Fruit fly (Drosophila melanogaster) whole organism, embryonic: ENCODE measurements around the gene sage.

ENCODE experiments used
- Abd-B ChIP-seq: fragments of 200-800 bp; sonication (Bioruptor generic); optimal IDR thresholded peaks from 2 replicates; lab custom pipeline; 2018; ENCODE audit warnings: missing biosample characterization, mild to moderate bottlenecking, missing genetic modification characterization, moderate library complexity
- Atf6 ChIP-seq: fragments of 200-800 bp; sonication (Bioruptor generic); IDR thresholded peaks from 2 replicates; pipeline ENCODE4 v1.3.6; 2022; ENCODE audit warnings: missing biosample characterization, missing genetic modification characterization
- BEAF-32 ChIP-seq: fragments of 200-800 bp; sonication (Bioruptor generic); optimal IDR thresholded peaks from 3 replicates; lab custom pipeline; 2017; ENCODE audit warnings: missing biosample characterization, missing genetic modification characterization, mild to moderate bottlenecking, moderate library complexity, missing genetic modification reagents
- CG11504 ChIP-seq: fragments of 200-800 bp; sonication (Bioruptor generic); optimal IDR thresholded peaks from 3 replicates; lab custom pipeline; 2019; ENCODE audit warnings: missing biosample characterization, mild to moderate bottlenecking, missing genetic modification characterization, moderate library complexity
- CG12155 ChIP-seq: fragments of 200-800 bp; sonication (Bioruptor generic); optimal IDR thresholded peaks from 3 replicates; lab custom pipeline; 2016; ENCODE audit warnings: missing biosample characterization, missing genetic modification characterization
- CG12299 ChIP-seq: fragments of 200-800 bp; sonication (Bioruptor generic); optimal IDR thresholded peaks from 2 replicates; lab custom pipeline; 2018; ENCODE audit warnings: missing biosample characterization, mild to moderate bottlenecking, missing genetic modification characterization
- CG12744 ChIP-seq: fragments of 200-800 bp; sonication (Bioruptor generic); optimal IDR thresholded peaks from 2 replicates; lab custom pipeline; 2016; ENCODE audit warnings: missing biosample characterization, missing genetic modification characterization
- CG13287 ChIP-seq: fragments of 200-800 bp; sonication (Bioruptor generic); IDR thresholded peaks from 2 replicates; pipeline ENCODE4 v1.3.6; 2022; ENCODE audit warnings: missing biosample characterization, missing genetic modification characterization; ENCODE audit not compliant: partially characterized antibody
- CG13894 ChIP-seq: fragments of 200-800 bp; sonication (Bioruptor generic); optimal IDR thresholded peaks from 3 replicates; lab custom pipeline; 2018; ENCODE audit warnings: missing biosample characterization, mild to moderate bottlenecking, missing genetic modification characterization, moderate library complexity
- CG14050 ChIP-seq: fragments of 200-800 bp; sonication (Bioruptor generic); IDR thresholded peaks from 3 replicates; pipeline ENCODE4 v1.3.6; 2022; ENCODE audit warnings: missing biosample characterization, missing genetic modification characterization
- CG14860 ChIP-seq: fragments of 200-800 bp; sonication (Bioruptor generic); IDR thresholded peaks from 3 replicates; pipeline ENCODE4 v1.3.6; 2022; ENCODE audit warnings: missing biosample characterization, missing genetic modification characterization; ENCODE audit not compliant: partially characterized antibody
- CG15011 ChIP-seq: fragments of 200-800 bp; sonication (Bioruptor generic); optimal IDR thresholded peaks from 3 replicates; lab custom pipeline; 2018; ENCODE audit warnings: missing biosample characterization, mild to moderate bottlenecking, missing genetic modification characterization
- CG15514 ChIP-seq: fragments of 200-800 bp; sonication (Bioruptor generic); optimal IDR thresholded peaks from 3 replicates; lab custom pipeline; 2017; ENCODE audit warnings: missing biosample characterization, missing genetic modification characterization, mild to moderate bottlenecking, moderate library complexity, missing genetic modification reagents
- CG1647 ChIP-seq: fragments of 200-800 bp; sonication (Bioruptor generic); optimal IDR thresholded peaks from 3 replicates; lab custom pipeline; 2016; ENCODE audit warnings: missing biosample characterization, missing genetic modification characterization
- CG16815 ChIP-seq: fragments of 200-800 bp; sonication (Bioruptor generic); optimal IDR thresholded peaks from 3 replicates; lab custom pipeline; 2017; ENCODE audit warnings: missing biosample characterization, mild to moderate bottlenecking, missing genetic modification characterization
- CG17568 ChIP-seq: fragments of 200-800 bp; sonication (Bioruptor generic); optimal IDR thresholded peaks from 2 replicates; lab custom pipeline; 2018; ENCODE audit warnings: missing biosample characterization, mild to moderate bottlenecking, missing genetic modification characterization, moderate library complexity
- CG31224 ChIP-seq: fragments of 200-800 bp; sonication (Bioruptor generic); IDR thresholded peaks from 2 replicates; pipeline ENCODE4 v1.3.6; 2022; ENCODE audit warnings: missing biosample characterization, missing genetic modification characterization
- CG31388 ChIP-seq: fragments of 200-800 bp; sonication (Bioruptor generic); optimal IDR thresholded peaks from 2 replicates; lab custom pipeline; 2016; ENCODE audit warnings: missing biosample characterization, missing genetic modification characterization
- CG3407 ChIP-seq: fragments of 200-800 bp; sonication (Bioruptor generic); optimal IDR thresholded peaks from 2 replicates; lab custom pipeline; 2018; ENCODE audit warnings: missing biosample characterization, mild to moderate bottlenecking, missing genetic modification characterization
- CG9215 ChIP-seq: fragments of 200-800 bp; sonication (Bioruptor generic); IDR thresholded peaks from 2 replicates; pipeline ENCODE4 v1.3.6; 2022; ENCODE audit warnings: missing biosample characterization, missing genetic modification characterization
- CrebB ChIP-seq: fragments of 200-800 bp; sonication (Bioruptor generic); optimal IDR thresholded peaks from 3 replicates; lab custom pipeline; 2018; ENCODE audit warnings: missing biosample characterization, mild to moderate bottlenecking, missing genetic modification characterization
- Dip2 ChIP-seq: fragments of 200-800 bp; sonication (Bioruptor generic); IDR thresholded peaks from 2 replicates; pipeline ENCODE4 v1.3.6; 2022; ENCODE audit warnings: missing biosample characterization, missing genetic modification characterization
- Doc2 ChIP-seq: fragments of 200-800 bp; sonication (Bioruptor generic); IDR thresholded peaks from 2 replicates; pipeline ENCODE4 v1.3.6; 2022; ENCODE audit warnings: missing biosample characterization, missing genetic modification characterization
- Eip74EF ChIP-seq, 2 experiments: fragments of 200-800 bp in 1 of 2; fragments of >200 bp in 1 of 2; sonication (Bioruptor generic) in 1 of 2; optimal IDR thresholded peaks; 2 replicates each; lab custom pipeline; 2017 to 2019; ENCODE audit warnings: missing biosample characterization in 2 of 2, missing genetic modification characterization in 2 of 2, mild to moderate bottlenecking in 1 of 2, moderate library complexity in 1 of 2
- Gsc ChIP-seq: fragments of 200-800 bp; sonication (Bioruptor generic); IDR thresholded peaks from 2 replicates; pipeline ENCODE4 v1.3.6; 2022; ENCODE audit warnings: missing biosample characterization, missing genetic modification characterization
- Lim3 ChIP-seq: fragments of 200-800 bp; sonication (Bioruptor generic); IDR thresholded peaks from 2 replicates; pipeline ENCODE4 v1.3.6; 2022; ENCODE audit warnings: missing biosample characterization, missing genetic modification characterization
- NFAT ChIP-seq: fragments of 200-800 bp; sonication (Bioruptor generic); IDR thresholded peaks from 2 replicates; pipeline ENCODE4 v1.3.6; 2022; ENCODE audit warnings: missing biosample characterization, missing genetic modification characterization
- Taf1 ChIP-seq: fragments of 200-800 bp; sonication (Bioruptor generic); IDR thresholded peaks from 2 replicates; pipeline ENCODE4 v1.3.6; 2022; ENCODE audit warnings: missing biosample characterization, missing genetic modification characterization
- aop ChIP-seq: fragments of 200-800 bp; sonication (Bioruptor generic); IDR thresholded peaks from 2 replicates; pipeline ENCODE4 v1.3.6; 2022; ENCODE audit warnings: missing biosample characterization, missing genetic modification characterization
- chif ChIP-seq, 2 experiments: fragments of 200-800 bp; sonication (Bioruptor generic); optimal IDR thresholded peaks; 3 replicates each; lab custom pipeline; 2016; ENCODE audit warnings: missing biosample characterization in 2 of 2, missing genetic modification characterization in 2 of 2
- dimm ChIP-seq: fragments of 200-800 bp; sonication (Bioruptor generic); IDR thresholded peaks from 2 replicates; pipeline ENCODE4 v1.3.6; 2022; ENCODE audit warnings: missing biosample characterization, missing genetic modification characterization
- disco-r ChIP-seq: fragments of 200-800 bp; sonication (Bioruptor generic); optimal IDR thresholded peaks from 2 replicates; lab custom pipeline; 2016; ENCODE audit warnings: missing biosample characterization, missing genetic modification characterization
- fd3F ChIP-seq: fragments of 200-800 bp; sonication (Bioruptor generic); optimal IDR thresholded peaks from 2 replicates; lab custom pipeline; 2018; ENCODE audit warnings: missing biosample characterization, mild to moderate bottlenecking, missing genetic modification characterization, moderate library complexity
- ftz-f1 ChIP-seq: fragments of 200-800 bp; sonication (Bioruptor generic); optimal IDR thresholded peaks from 2 replicates; lab custom pipeline; 2016; ENCODE audit warnings: missing biosample characterization, missing genetic modification characterization
- fu2 ChIP-seq: fragments of 200-800 bp; sonication (Bioruptor generic); optimal IDR thresholded peaks from 2 replicates; lab custom pipeline; 2016; ENCODE audit warnings: missing biosample characterization, missing genetic modification characterization
- gsb-n ChIP-seq: fragments of 200-800 bp; sonication (Bioruptor generic); optimal IDR thresholded peaks from 3 replicates; lab custom pipeline; 2018; ENCODE audit warnings: missing biosample characterization, mild to moderate bottlenecking, missing genetic modification characterization
- lilli ChIP-seq: fragments of 200-800 bp; sonication (Bioruptor generic); optimal IDR thresholded peaks from 3 replicates; lab custom pipeline; 2016; ENCODE audit warnings: missing biosample characterization, missing genetic modification characterization
- lola ChIP-seq, 3 experiments: fragments of >200 bp in 2 of 3; fragments of 200-800 bp in 1 of 3; sonication (Bioruptor generic) in 1 of 3; optimal IDR thresholded peaks; 2 replicates each; lab custom pipeline; 2017 to 2019; ENCODE audit warnings: missing biosample characterization in 3 of 3, missing genetic modification characterization in 3 of 3, mild to moderate bottlenecking in 1 of 3, moderate library complexity in 1 of 3
- nau ChIP-seq: fragments of 200-800 bp; sonication (Bioruptor generic); optimal IDR thresholded peaks from 3 replicates; lab custom pipeline; 2017; ENCODE audit warnings: missing biosample characterization, mild to moderate bottlenecking, missing genetic modification characterization, missing genetic modification reagents
- nom ChIP-seq: fragments of 200-800 bp; sonication (Bioruptor generic); optimal IDR thresholded peaks from 2 replicates; lab custom pipeline; 2017; ENCODE audit warnings: missing biosample characterization, missing genetic modification characterization, mild to moderate bottlenecking, moderate library complexity, missing genetic modification reagents
- onecut ChIP-seq: fragments of 200-800 bp; sonication (Bioruptor generic); IDR thresholded peaks from 2 replicates; pipeline ENCODE4 v1.3.6; 2022; ENCODE audit warnings: missing biosample characterization, missing genetic modification characterization
- otp ChIP-seq: fragments of 200-800 bp; sonication (Bioruptor generic); IDR thresholded peaks from 3 replicates; pipeline ENCODE4, ENCODE4 v1.3.6; 2022; ENCODE audit warnings: missing biosample characterization, missing genetic modification characterization
- pnt ChIP-seq: fragments of 200-800 bp; sonication (Bioruptor generic); optimal IDR thresholded peaks from 3 replicates; lab custom pipeline; 2016; ENCODE audit warnings: missing biosample characterization, missing genetic modification characterization
- ranshi ChIP-seq: fragments of 200-800 bp; sonication (Bioruptor generic); IDR thresholded peaks from 2 replicates; pipeline ENCODE4 v1.3.6; 2022; ENCODE audit warnings: missing biosample characterization, missing genetic modification characterization
- row ChIP-seq: fragments of 200-800 bp; sonication (Bioruptor generic); IDR thresholded peaks from 3 replicates; pipeline ENCODE4 v1.3.6; 2022; ENCODE audit warnings: missing biosample characterization, missing genetic modification characterization
- stc ChIP-seq: fragments of 200-800 bp; sonication (Bioruptor generic); IDR thresholded peaks from 2 replicates; pipeline ENCODE4 v1.3.6; 2022; ENCODE audit warnings: missing biosample characterization, missing genetic modification characterization
- toy ChIP-seq: fragments of 200-800 bp; sonication (Bioruptor generic); IDR thresholded peaks from 2 replicates; pipeline ENCODE4 v1.3.6; 2022; ENCODE audit warnings: missing biosample characterization, missing genetic modification characterization
- trh ChIP-seq: fragments of 200-800 bp; sonication (Bioruptor generic); optimal IDR thresholded peaks from 2 replicates; lab custom pipeline; 2016; ENCODE audit warnings: missing biosample characterization, missing genetic modification characterization
- vvl ChIP-seq: fragments of 200-800 bp; sonication (Bioruptor generic); IDR thresholded peaks from 2 replicates; pipeline ENCODE4 v1.3.6; 2022; ENCODE audit warnings: missing biosample characterization, missing genetic modification characterization

The sage gene

dm6 chr3R:9245576-9246200 lies 18.3 kb downstream of the sage start, which contains the start of gene Vps15 (continued):
- TF ChIP-seq gsb-n (tag; lab: Kevin White, UChicago) (peak; percentile 77), ranshi (GFP tag; lab: Robert Waterston, UW) (peak; percentile 64), Doc2 (GFP tag; lab: Robert Waterston, UW) (no peak), toy (GFP tag; lab: Robert Waterston, UW) (no peak), Dip2 (no peak), CG16815 (GFP tag; lab: Kevin White, UChicago) (peak; percentile 15), CG1647 (GFP tag; lab: Kevin White, UChicago) (peak; percentile 53), CG13894 (tag; lab: Kevin White, UChicago) (peak; percentile 80), CG11504 (tag; lab: Kevin White, UChicago) (peak; percentile 82), vvl (peak; percentile 88), Eip74EF (GFP tag; optimal IDR thresholded peaks at IDR 0.05; lab: Kevin White, UChicago) (peak in 1 of 2 experiments; percentile 59), NFAT (GFP tag; lab: Robert Waterston, UW) (peak; percentile 44; the same call in 1 of the 2 replicates), aop (GFP tag; lab: Robert Waterston, UW) (no peak), Lim3 (GFP tag; lab: Robert Waterston, UW) (no peak), Gsc (GFP tag; lab: Robert Waterston, UW) (no peak), Taf1 (GFP tag; lab: Robert Waterston, UW) (peak; percentile 61), BEAF-32 (GFP tag; lab: Kevin White, UChicago) (peak; percentile 83), CG14860 (GFP tag; lab: Robert Waterston, UW) (peak; percentile 87), Atf6 (peak; percentile 72), CG17568 (GFP tag; lab: Kevin White, UChicago) (peak; percentile 61), stc (GFP tag; lab: Robert Waterston, UW) (peak; percentile 67; the same call in 1 of the 2 replicates), CG15011 (peak; percentile 60), row (GFP tag; lab: Robert Waterston, UW) (peak; percentile 89), CG31224 (no peak), ftz-f1 (no peak), trh (GFP tag; lab: Kevin White, UChicago) (no peak), nau (GFP tag; lab: Kevin White, UChicago) (no peak), CG31388 (GFP tag; lab: Kevin White, UChicago) (peak; percentile 19), CrebB (tag; lab: Kevin White, UChicago) (peak; percentile 69), fd3F (GFP tag; lab: Kevin White, UChicago) (peak; percentile 70), CG13287 (GFP tag; lab: Robert Waterston, UW) (peak; percentile 97), disco-r (GFP tag; lab: Kevin White, UChicago) (peak; percentile 57), dimm (GFP tag; lab: Robert Waterston, UW) (no peak), CG15514 (GFP tag; lab: Kevin White, UChicago) (peak; percentile 74), nom (peak; percentile 42), otp (GFP tag; lab: Robert Waterston, UW) (no peak; the same call in 2 of the 3 replicates), fu2 (GFP tag; lab: Kevin White, UChicago) (peak; percentile 38), onecut (peak; percentile 63), CG9215 (GFP tag; lab: Robert Waterston, UW) (peak; percentile 27; the same call in 1 of the 2 replicates), CG12744 (GFP tag; lab: Kevin White, UChicago) (peak; percentile 60), pnt (GFP tag; lab: Kevin White, UChicago) (peak; percentile 33), CG12299 (tag; lab: Kevin White, UChicago) (peak; percentile 77), lola (GFP tag; optimal IDR thresholded peaks at IDR 0.05; lab: Kevin White, UChicago) (peak in 1 of 3 experiments; percentile 77), CG14050 (GFP tag; lab: Robert Waterston, UW) (peak; percentile 49; the same call in 2 of the 3 replicates), CG12155 (peak; percentile 72), chif (GFP tag; optimal IDR thresholded peaks at IDR 0.05; lab: Kevin White, UChicago) (peak; percentile 17 to 68), lilli (GFP tag; lab: Kevin White, UChicago) (peak; percentile 82), Abd-B (GFP tag; lab: Kevin White, UChicago) (peak; percentile 76), CG3407 (GFP tag; lab: Kevin White, UChicago) (peak; percentile 50)
